Fruit fly (Drosophila melanogaster) Kc167 (cell line): ENCODE measurements around the gene NijA.

Experiments
- Myc ChIP-seq: fragments of >200 bp; optimal IDR thresholded peaks from 2 replicates; lab custom pipeline; 2017; ENCODE audit warnings: missing external identifiers
- Sin3A ChIP-seq: fragments of >200 bp; optimal IDR thresholded peaks from 2 replicates; lab custom pipeline; 2018; ENCODE audit warnings: missing external identifiers
- h ChIP-seq: fragments of >200 bp; optimal IDR thresholded peaks from 3 replicates; lab custom pipeline; 2018; ENCODE audit warnings: missing external identifiers
- insv ChIP-seq: fragments of >200 bp; optimal IDR thresholded peaks from 3 replicates; lab custom pipeline; 2018; ENCODE audit warnings: missing external identifiers
- psq ChIP-seq: fragments of >200 bp; optimal IDR thresholded peaks from 2 replicates; lab custom pipeline; 2017; ENCODE audit warnings: missing external identifiers
- ttk ChIP-seq: sonication (Bioruptor generic); optimal IDR thresholded peaks from 2 replicates; lab custom pipeline; 2017; ENCODE audit warnings: missing external identifiers

DNA sequence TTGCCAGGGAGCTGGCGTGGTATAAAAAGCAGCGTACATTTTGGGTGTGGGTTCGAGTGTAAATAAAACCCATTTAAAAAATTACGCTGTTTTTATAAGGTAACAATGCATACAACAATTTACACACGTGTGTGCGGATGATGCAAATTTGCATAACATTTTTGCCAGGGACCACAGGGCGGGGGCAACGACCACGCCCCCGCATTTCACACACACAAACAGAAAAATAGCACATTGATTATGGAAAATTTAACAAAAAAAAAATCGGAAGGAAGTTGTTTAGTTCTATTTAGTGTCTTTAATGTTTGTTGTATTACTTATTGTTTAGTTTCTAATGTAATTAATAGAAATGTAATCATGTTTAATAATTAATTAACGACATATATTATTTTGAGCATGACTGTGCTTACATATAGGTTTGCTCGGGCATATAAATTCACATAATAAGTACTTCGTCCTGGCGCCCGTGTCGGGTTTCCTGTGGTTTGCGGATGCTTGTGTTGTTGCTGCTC is 7.9 kb upstream of the NijA start:
- TF ChIP-seq insv (lab: Kevin White, UChicago) (no peak), Sin3A (lab: Kevin White, UChicago) (no peak), psq (lab: Kevin White, UChicago) (no peak), Myc (lab: Kevin White, UChicago) (no peak), ttk (no peak), h (lab: Kevin White, UChicago) (no peak)
